Worm (Caenorhabditis elegans) whole organism, early embryonic: ENCODE measurements around the gene T24H7.8.

ENCODE experiments used
- aly-1 ChIP-seq: sonication (generic microtip); optimal IDR thresholded peaks from 2 replicates; lab custom pipeline; 2016; ENCODE audit warnings: missing genetic modification characterization, missing compliant biosample characterization
- ama-1 ChIP-seq: fragments of 150-350 bp; optimal IDR thresholded peaks from 2 replicates; lab custom pipeline; 2014
- ceh-36 ChIP-seq: sonication (generic microtip); optimal IDR thresholded peaks from 2 replicates; lab custom pipeline; 2016; ENCODE audit warnings: missing genetic modification characterization, inconsistent platforms, missing compliant biosample characterization
- ets-7 ChIP-seq: sonication (generic microtip); optimal IDR thresholded peaks from 2 replicates; lab custom pipeline; 2016; ENCODE audit warnings: missing genotype, missing genetic modification characterization, missing compliant biosample characterization
- flt-1 ChIP-seq: fragments of 200-800 bp; sonication (Bioruptor generic); IDR thresholded peaks from 2 replicates; pipeline ENCODE4 v1.3.6; 2022; ENCODE audit warnings: missing genetic modification characterization, missing compliant biosample characterization
- hnd-1 ChIP-seq: sonication (generic microtip); optimal IDR thresholded peaks from 2 replicates; lab custom pipeline; 2016; ENCODE audit warnings: missing genetic modification characterization, missing compliant biosample characterization
- scrt-1 ChIP-seq: fragments of 200-800 bp; sonication (Bioruptor generic); IDR thresholded peaks from 2 replicates; pipeline ENCODE4 v1.3.6; 2022; ENCODE audit warnings: missing genetic modification characterization, missing compliant biosample characterization

DNA sequence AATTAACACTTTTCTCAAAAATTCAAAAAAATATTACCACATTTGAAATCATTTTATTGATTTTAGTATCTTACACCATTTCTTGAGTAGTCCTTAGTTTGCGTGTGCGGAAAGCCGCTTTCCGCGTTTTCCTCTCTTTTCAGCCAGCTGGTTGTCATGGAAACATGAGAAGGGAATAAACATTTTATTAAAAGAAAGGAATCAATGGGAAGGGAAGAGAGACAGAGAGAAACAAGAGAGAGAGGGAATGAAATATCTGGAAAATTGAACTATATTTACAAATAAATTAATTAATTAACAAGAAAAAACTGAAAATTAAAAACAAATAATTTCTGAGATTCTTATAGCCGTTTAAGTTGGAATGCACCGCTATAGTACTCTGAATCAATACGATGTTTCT is 22.5 kb upstream of the T24H7.8 start, which contains the start of gene mks-2:
- no peak for TF ChIP-seq ama-1 (lab: Kevin White, UChicago)
- TF ChIP-seq aly-1 (tag; lab: Kevin White, UChicago), result no peak
- no peak for TF ChIP-seq flt-1 (GFP tag; lab: Robert Waterston, UW)
- TF ChIP-seq hnd-1 (tag; lab: Kevin White, UChicago), result no peak
- TF ChIP-seq ceh-36 (tag; lab: Kevin White, UChicago), result no peak
- no peak for TF ChIP-seq scrt-1 (GFP tag; lab: Robert Waterston, UW)
- TF ChIP-seq ets-7 (tag; lab: Kevin White, UChicago), result no peak
